6 fruit fly cellular contexts compared by ENCODE assay signal in the genomic region with DNA sequence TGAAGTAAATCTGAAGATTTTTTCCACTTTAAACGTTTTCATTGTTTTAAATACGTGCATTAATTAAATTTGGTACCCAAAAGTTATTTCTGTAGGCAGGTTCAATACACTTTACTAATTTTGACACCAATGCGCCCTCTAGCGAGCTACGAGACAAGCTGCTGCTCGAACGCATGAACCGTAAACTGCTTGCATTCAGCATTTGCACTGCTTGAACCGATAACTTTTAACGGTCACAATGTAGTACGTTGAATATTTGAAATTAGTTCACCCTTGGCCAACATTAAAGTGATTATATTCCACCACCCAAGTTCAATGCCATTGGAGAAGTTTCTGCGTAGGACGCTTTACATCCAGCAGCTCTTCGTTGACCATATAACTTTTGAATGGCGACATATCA.
TF ChIP-seq lines count a peak whose summit lies in the region.

No protein-coding gene starts in this region.

- TF ChIP-seq CTCF in S2 (optimal IDR thresholded peaks at IDR 0.05; lab: Kevin White, UChicago) = peak; percentile 98 to 99
- peak; percentile 96 for TF ChIP-seq CTCF in whole organism, embryonic (GFP tag; optimal IDR thresholded peaks at IDR 0.05; lab: Kevin White, UChicago)

TF ChIP-seq in whole organism, 6 proteins besides CTCF, POLR2A, EP300 and RAD21:
- TF ChIP-seq Dll (optimal IDR thresholded peaks at IDR 0.05; lab: Kevin White, UChicago) = no peak
- no peak for TF ChIP-seq CG8478 (optimal IDR thresholded peaks at IDR 0.05; lab: Kevin White, UChicago)
- TF ChIP-seq EcR (GFP tag; optimal IDR thresholded peaks at IDR 0.05; lab: Kevin White, UChicago) = peak; percentile 88 to 94
TF ChIP-seq in whole organism: peak in this region for 1.

TF ChIP-seq in whole organism, embryonic, 481 proteins besides CTCF, POLR2A, EP300 and RAD21 (continues in another document):
- TF ChIP-seq cad (GFP tag; optimal IDR thresholded peaks at IDR 0.05; lab: Kevin White, UChicago) (no peak), Abd-B (GFP tag; optimal IDR thresholded peaks at IDR 0.05; lab: Kevin White, UChicago) (peak; percentile 67), Atf3 (GFP tag; optimal IDR thresholded peaks at IDR 0.05; lab: Kevin White, UChicago) (no peak), ewg (GFP tag; optimal IDR thresholded peaks at IDR 0.05; lab: Kevin White, UChicago) (no peak), CG13287 (GFP tag; IDR thresholded peaks at IDR 0.05; lab: Robert Waterston, UW; ENCODE audit: partially characterized antibody) (peak; percentile 60; the same call in 1 of the 2 replicates), stwl (tag; optimal IDR thresholded peaks at IDR 0.05; lab: Kevin White, UChicago) (peak; percentile 99), D19A (tag; optimal IDR thresholded peaks at IDR 0.05; lab: Kevin White, UChicago) (no peak), Ets65A (GFP tag; lab: Kevin White, UChicago) (peak; percentile 96), fru (optimal IDR thresholded peaks at IDR 0.05; lab: Kevin White, UChicago) (no peak), CG9215 (GFP tag; IDR thresholded peaks at IDR 0.05; lab: Robert Waterston, UW) (peak; percentile 6; the same call in 1 of the 2 replicates), CG18619 (GFP tag; optimal IDR thresholded peaks at IDR 0.05; lab: Kevin White, UChicago) (no peak), vvl (GFP tag; IDR thresholded peaks at IDR 0.05; lab: Robert Waterston, UW) (peak; percentile 21; the same call in 1 of the 2 replicates), Ets97D (GFP tag; optimal IDR thresholded peaks at IDR 0.05; lab: Kevin White, UChicago) (peak; percentile 50), Dfd (GFP tag; optimal IDR thresholded peaks at IDR 0.05; lab: Kevin White, UChicago) (peak in 1 of 2 experiments; percentile 73), nom (GFP tag; optimal IDR thresholded peaks at IDR 0.05; lab: Kevin White, UChicago) (no peak), H2.0 (GFP tag; IDR thresholded peaks at IDR 0.05; lab: Robert Waterston, UW) (peak; percentile 43; the same call in 1 of the 2 replicates), tio (GFP tag; optimal IDR thresholded peaks at IDR 0.05; lab: Kevin White, UChicago) (no peak), tgo (GFP tag; IDR thresholded peaks at IDR 0.05; lab: Robert Waterston, UW) (no peak), CG17829 (tag; optimal IDR thresholded peaks at IDR 0.05; lab: Kevin White, UChicago) (no peak), Poxn (GFP tag; IDR thresholded peaks at IDR 0.05; lab: Robert Waterston, UW) (no peak)

TF ChIP-seq in whole organism, prepupa, 60 proteins besides CTCF, POLR2A, EP300 and RAD21:
- TF ChIP-seq svp (GFP tag; lab: Kevin White, UChicago) = no peak
- no peak for TF ChIP-seq net (GFP tag; optimal IDR thresholded peaks at IDR 0.05; lab: Kevin White, UChicago)
- TF ChIP-seq Eip75B (GFP tag; optimal IDR thresholded peaks at IDR 0.05; lab: Kevin White, UChicago) = no peak
- no peak for TF ChIP-seq CG3919 (GFP tag; optimal IDR thresholded peaks at IDR 0.05; lab: Kevin White, UChicago)
- no peak for TF ChIP-seq CG4318 (GFP tag; optimal IDR thresholded peaks at IDR 0.05; lab: Kevin White, UChicago)
- TF ChIP-seq CG31627 (GFP tag; optimal IDR thresholded peaks at IDR 0.05; lab: Kevin White, UChicago) = peak; percentile 1
- no peak for TF ChIP-seq CG16779 (tag; optimal IDR thresholded peaks at IDR 0.05; lab: Kevin White, UChicago)
- TF ChIP-seq Ets96B (tag; optimal IDR thresholded peaks at IDR 0.05; lab: Kevin White, UChicago) = no peak

TF ChIP-seq in whole organism, pupa, 21 proteins besides CTCF, POLR2A, EP300 and RAD21:
- TF ChIP-seq Pif1A (GFP tag; optimal IDR thresholded peaks at IDR 0.05; lab: Kevin White, UChicago) (no peak), EcR (GFP tag; optimal IDR thresholded peaks at IDR 0.05; lab: Kevin White, UChicago) (peak; percentile 95), CG15710 (tag; optimal IDR thresholded peaks at IDR 0.05; lab: Kevin White, UChicago) (no peak), Pif1B (GFP tag; optimal IDR thresholded peaks at IDR 0.05; lab: Kevin White, UChicago) (no peak), fd96Ca (GFP tag; IDR thresholded peaks at IDR 0.05; lab: Robert Waterston, UW) (no peak), CG8301 (tag; optimal IDR thresholded peaks at IDR 0.05; lab: Kevin White, UChicago) (no peak), CG13204 (GFP tag; optimal IDR thresholded peaks at IDR 0.05; lab: Kevin White, UChicago) (no peak), CG12605 (GFP tag; IDR thresholded peaks at IDR 0.05; lab: Robert Waterston, UW) (no peak)

TF ChIP-seq in whole organism, wandering third instar larva, 38 proteins besides CTCF, POLR2A, EP300 and RAD21:
- TF ChIP-seq Dfd (GFP tag; optimal IDR thresholded peaks at IDR 0.05; lab: Kevin White, UChicago) = no peak
- no peak for TF ChIP-seq pan (optimal IDR thresholded peaks at IDR 0.05; lab: Kevin White, UChicago)
- peak; percentile 15 for TF ChIP-seq Myc (optimal IDR thresholded peaks at IDR 0.05; lab: Kevin White, UChicago)
- no peak for TF ChIP-seq Hr78 (GFP tag; optimal IDR thresholded peaks at IDR 0.05; lab: Kevin White, UChicago)
